Comparison of ENCODE assay signal across 1 fruit fly cellular context in the genomic region with DNA sequence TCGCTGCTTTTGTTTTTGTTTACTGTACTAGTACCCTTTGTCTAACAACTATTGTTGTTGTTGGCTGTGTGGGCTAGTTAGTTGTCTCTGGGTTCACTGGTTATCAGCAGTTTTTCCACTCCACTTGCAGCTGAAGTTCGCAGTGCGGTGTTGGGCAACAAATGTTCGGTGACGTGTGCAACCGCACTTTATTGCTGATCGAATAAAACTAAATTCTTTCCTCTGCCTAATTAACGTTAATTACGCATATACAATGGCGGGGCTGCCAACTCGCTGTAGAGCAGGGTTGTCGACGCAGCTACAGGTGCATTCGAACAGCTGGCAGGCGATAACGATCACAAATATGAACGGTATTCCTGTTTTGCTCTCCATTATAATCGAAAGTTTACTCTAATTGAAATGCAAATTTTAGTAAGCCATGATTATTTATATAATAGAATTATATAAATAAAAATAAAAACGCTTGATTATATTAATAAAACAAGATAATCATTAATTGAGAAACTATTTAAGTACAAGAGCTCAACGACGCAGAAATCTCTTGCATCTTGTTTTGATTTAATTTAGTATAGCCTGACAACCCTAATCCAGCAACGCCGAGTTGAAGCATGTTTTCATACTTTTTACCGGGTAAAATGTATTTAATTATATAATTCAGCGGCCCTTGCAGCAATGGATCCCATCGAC.
TF ChIP-seq lines count a peak whose summit lies in the region.

A gene (minus strand): TSS at position 276 of the 687 bp plus-strand sequence.
A gene (plus strand): TSS at position 566 of the 687 bp plus-strand sequence.
A gene (plus strand): TSS at position 566 of the 687 bp plus-strand sequence.

TF ChIP-seq in whole organism, embryonic, 481 proteins besides CTCF, POLR2A, EP300 and RAD21 (continued from another document and continues in another):
- TF ChIP-seq otp (GFP tag; IDR thresholded peaks at IDR 0.05; lab: Robert Waterston, UW) (peak; percentile 82), CG7372 (GFP tag; IDR thresholded peaks at IDR 0.05; lab: Robert Waterston, UW) (peak; percentile 72), CG8089 (GFP tag; optimal IDR thresholded peaks at IDR 0.05; lab: Kevin White, UChicago) (peak; percentile 35), CG14667 (GFP tag; IDR thresholded peaks at IDR 0.05; lab: Robert Waterston, UW) (peak; percentile 85), Hmr (GFP tag; optimal IDR thresholded peaks at IDR 0.05; lab: Kevin White, UChicago) (no peak), CG10209 (GFP tag; optimal IDR thresholded peaks at IDR 0.05; lab: Kevin White, UChicago) (peak; percentile 89), CG3726 (GFP tag; IDR thresholded peaks at IDR 0.05; lab: Robert Waterston, UW) (no peak), insv (GFP tag; optimal IDR thresholded peaks at IDR 0.05; lab: Kevin White, UChicago) (peak in 1 of 2 experiments; percentile 75), Adf1 (GFP tag; IDR thresholded peaks at IDR 0.05; lab: Robert Waterston, UW) (peak; percentile 49), Elba2 (GFP tag; optimal IDR thresholded peaks at IDR 0.05; lab: Kevin White, UChicago) (peak; percentile 70), CG18599 (GFP tag; optimal IDR thresholded peaks at IDR 0.05; lab: Kevin White, UChicago) (peak; percentile 93), Deaf1 (tag; optimal IDR thresholded peaks at IDR 0.05; lab: Kevin White, UChicago) (no peak), ase (GFP tag; IDR thresholded peaks at IDR 0.05; lab: Robert Waterston, UW) (peak; percentile 64; the same call in 2 of the 3 replicates), salm (tag; optimal IDR thresholded peaks at IDR 0.05; lab: Kevin White, UChicago) (peak; percentile 87), CG17328 (GFP tag; IDR thresholded peaks at IDR 0.05; lab: Robert Waterston, UW) (peak; percentile 79), sna (GFP tag; IDR thresholded peaks at IDR 0.05; lab: Robert Waterston, UW; ENCODE audit: partially characterized antibody) (0 out of 2 replicates have a peak, but pooled peaks have one; percentile 48), PHDP (tag; optimal IDR thresholded peaks at IDR 0.05; lab: Kevin White, UChicago) (peak; percentile 94), CG7786 (GFP tag; optimal IDR thresholded peaks at IDR 0.05; lab: Kevin White, UChicago) (no peak), Jarid2 (GFP tag; optimal IDR thresholded peaks at IDR 0.05; lab: Kevin White, UChicago) (no peak), Vsx1 (GFP tag; optimal IDR thresholded peaks at IDR 0.05; lab: Kevin White, UChicago) (peak; percentile 98), dysf (GFP tag; IDR thresholded peaks at IDR 0.05; lab: Robert Waterston, UW) (peak; percentile 87), grn (GFP tag; optimal IDR thresholded peaks at IDR 0.05; lab: Kevin White, UChicago) (peak; percentile 91), hb (GFP tag; IDR thresholded peaks at IDR 0.05; lab: Robert Waterston, UW; ENCODE audit: partially characterized antibody) (no peak), Atf-2 (GFP tag; optimal IDR thresholded peaks at IDR 0.05; lab: Kevin White, UChicago) (peak; percentile 26), CG1233 (GFP tag; optimal IDR thresholded peaks at IDR 0.05; lab: Kevin White, UChicago) (peak; percentile 57), Dll (GFP tag; IDR thresholded peaks at IDR 0.05; lab: Robert Waterston, UW; ENCODE audit: partially characterized antibody) (peak; percentile 60; the same call in 3 of the 4 replicates), CG11398 (GFP tag; optimal IDR thresholded peaks at IDR 0.05; lab: Kevin White, UChicago) (no peak), cwo (GFP tag; optimal IDR thresholded peaks at IDR 0.05; lab: Kevin White, UChicago) (peak; percentile 78), CG43689 (GFP tag; IDR thresholded peaks at IDR 0.05; lab: Robert Waterston, UW) (peak; percentile 60), CG11093 (GFP tag; IDR thresholded peaks at IDR 0.05; lab: Robert Waterston, UW) (peak; percentile 46; the same call in 2 of the 3 replicates), chn (GFP tag; optimal IDR thresholded peaks at IDR 0.05; lab: Kevin White, UChicago) (peak; percentile 52), CG14014 (GFP tag; IDR thresholded peaks at IDR 0.05; lab: Robert Waterston, UW) (peak; percentile 89), CkIIα-i1 (GFP tag; IDR thresholded peaks at IDR 0.05; lab: Robert Waterston, UW) (no peak), nerfin-1 (tag; optimal IDR thresholded peaks at IDR 0.05; lab: Kevin White, UChicago) (peak; percentile 81), bcd (GFP tag; optimal IDR thresholded peaks at IDR 0.05; lab: Kevin White, UChicago) (peak; percentile 77), GATAe (GFP tag; conservative IDR thresholded peaks at IDR 0.05; lab: Robert Waterston, UW) (no peak), Fer1 (GFP tag; optimal IDR thresholded peaks at IDR 0.05; lab: Kevin White, UChicago) (peak; percentile 89), HmgD (GFP tag; optimal IDR thresholded peaks at IDR 0.05; lab: Kevin White, UChicago) (no peak), CG13123 (GFP tag; optimal IDR thresholded peaks at IDR 0.05; lab: Kevin White, UChicago) (peak; percentile 74), ac (GFP tag; optimal IDR thresholded peaks at IDR 0.05; lab: Kevin White, UChicago) (peak; percentile 52), jumu (GFP tag; optimal IDR thresholded peaks at IDR 0.05; lab: Kevin White, UChicago) (peak; percentile 1), CG30020 (tag; optimal IDR thresholded peaks at IDR 0.05; lab: Kevin White, UChicago) (peak; percentile 88), Side (GFP tag; optimal IDR thresholded peaks at IDR 0.05; lab: Kevin White, UChicago) (peak; percentile 30), Aef1 (GFP tag; IDR thresholded peaks at IDR 0.05; lab: Robert Waterston, UW) (peak; percentile 76), CG9797 (GFP tag; optimal IDR thresholded peaks at IDR 0.05; lab: Kevin White, UChicago) (peak; percentile 36), Bdp1 (GFP tag; optimal IDR thresholded peaks at IDR 0.05; lab: Kevin White, UChicago) (peak; percentile 42), CoRest (tag; optimal IDR thresholded peaks at IDR 0.05; lab: Kevin White, UChicago) (peak; percentile 96), CG15479 (GFP tag; optimal IDR thresholded peaks at IDR 0.05; lab: Kevin White, UChicago) (peak; percentile 27), sr (GFP tag; IDR thresholded peaks at IDR 0.05; lab: Robert Waterston, UW) (no peak), amos (GFP tag; IDR thresholded peaks at IDR 0.05; lab: Robert Waterston, UW; ENCODE audit: partially characterized antibody) (peak; percentile 50; the same call in 1 of the 2 replicates), CG6765 (GFP tag; optimal IDR thresholded peaks at IDR 0.05; lab: Kevin White, UChicago) (peak; percentile 89), sim (GFP tag; IDR thresholded peaks at IDR 0.05; lab: Robert Waterston, UW) (0 out of 2 replicates have a peak, but pooled peaks have one; percentile 13), CG12219 (GFP tag; optimal IDR thresholded peaks at IDR 0.05; lab: Kevin White, UChicago) (peak; percentile 32), Gug (GFP tag; IDR thresholded peaks at IDR 0.05; lab: Robert Waterston, UW) (0 out of 4 replicates have a peak, but pooled peaks have one; percentile 23), CG7839 (tag; optimal IDR thresholded peaks at IDR 0.05; lab: Kevin White, UChicago) (no peak), zf30C (GFP tag; optimal IDR thresholded peaks at IDR 0.05; lab: Kevin White, UChicago) (peak; percentile 42), Atf3 (GFP tag; optimal IDR thresholded peaks at IDR 0.05; lab: Kevin White, UChicago) (peak; percentile 49), CG6683 (GFP tag; optimal IDR thresholded peaks at IDR 0.05; lab: Kevin White, UChicago) (peak; percentile 78), CG12942 (GFP tag; optimal IDR thresholded peaks at IDR 0.05; lab: Kevin White, UChicago) (peak; percentile 84), gt (GFP tag; IDR thresholded peaks at IDR 0.05; lab: Robert Waterston, UW) (peak; percentile 65), dimm (GFP tag; IDR thresholded peaks at IDR 0.05; lab: Robert Waterston, UW) (no peak), az2 (GFP tag; optimal IDR thresholded peaks at IDR 0.05; lab: Kevin White, UChicago) (peak; percentile 88), zen (tag; optimal IDR thresholded peaks at IDR 0.05; lab: Kevin White, UChicago) (peak; percentile 97), CG5180 (GFP tag; optimal IDR thresholded peaks at IDR 0.05; lab: Kevin White, UChicago) (no peak), bab2 (GFP tag; optimal IDR thresholded peaks at IDR 0.05; lab: Kevin White, UChicago) (peak; percentile 41), sens-2 (GFP tag; IDR thresholded peaks at IDR 0.05; lab: Robert Waterston, UW) (peak; percentile 43; the same call in 1 of the 2 replicates), CG11247 (GFP tag; IDR thresholded peaks at IDR 0.05; lab: Robert Waterston, UW) (peak; percentile 75), CG8944 (GFP tag; optimal IDR thresholded peaks at IDR 0.05; lab: Kevin White, UChicago) (peak; percentile 14), CG2889 (GFP tag; IDR thresholded peaks at IDR 0.05; lab: Robert Waterston, UW) (peak; percentile 71; the same call in 2 of the 3 replicates), stwl (tag; optimal IDR thresholded peaks at IDR 0.05; lab: Kevin White, UChicago) (peak; percentile 90), CG16779 (GFP tag; IDR thresholded peaks at IDR 0.05; lab: Robert Waterston, UW) (no peak), CG4424 (GFP tag; optimal IDR thresholded peaks at IDR 0.05; lab: Kevin White, UChicago) (peak; percentile 80), CG15696 (tag; optimal IDR thresholded peaks at IDR 0.05; lab: Kevin White, UChicago) (peak; percentile 89), Hand (GFP tag; optimal IDR thresholded peaks at IDR 0.05; lab: Kevin White, UChicago) (peak; percentile 74), lov (optimal IDR thresholded peaks at IDR 0.05; lab: Kevin White, UChicago) (no peak), lov (GFP tag; IDR thresholded peaks at IDR 0.05; lab: Robert Waterston, UW) (0 out of 3 replicates have a peak, but pooled peaks have one; percentile 65), mam (GFP tag; optimal IDR thresholded peaks at IDR 0.05; lab: Kevin White, UChicago) (peak; percentile 51), CG42726 (GFP tag; IDR thresholded peaks at IDR 0.05; lab: Robert Waterston, UW; ENCODE audit: partially characterized antibody) (0 out of 2 replicates have a peak, but pooled peaks have one; percentile 29), z (GFP tag; IDR thresholded peaks at IDR 0.05; lab: Robert Waterston, UW) (no peak), CG17186 (GFP tag; optimal IDR thresholded peaks at IDR 0.05; lab: Kevin White, UChicago) (peak; percentile 23), Opbp (GFP tag; IDR thresholded peaks at IDR 0.05; lab: Robert Waterston, UW; ENCODE audit: partially characterized antibody) (peak; percentile 38; the same call in 1 of the 3 replicates), CG14710 (tag; optimal IDR thresholded peaks at IDR 0.05; lab: Kevin White, UChicago) (peak; percentile 95), CG10462 (GFP tag; optimal IDR thresholded peaks at IDR 0.05; lab: Kevin White, UChicago) (peak; percentile 72), CrebB (tag; optimal IDR thresholded peaks at IDR 0.05; lab: Kevin White, UChicago) (peak; percentile 58), D19A (tag; optimal IDR thresholded peaks at IDR 0.05; lab: Kevin White, UChicago) (peak; percentile 88), Trl (optimal IDR thresholded peaks at IDR 0.05; lab: Kevin White, UChicago) (no peak), Trl (GFP tag; optimal IDR thresholded peaks at IDR 0.05; lab: Kevin White, UChicago) (peak; percentile 42), yki (optimal IDR thresholded peaks at IDR 0.05; lab: Kevin White, UChicago) (no peak), Six4 (GFP tag; optimal IDR thresholded peaks at IDR 0.05; lab: Kevin White, UChicago) (peak; percentile 77), ato (GFP tag; IDR thresholded peaks at IDR 0.05; lab: Robert Waterston, UW; ENCODE audit: partially characterized antibody) (0 out of 2 replicates have a peak, but pooled peaks have one; percentile 39), YL-1 (GFP tag; optimal IDR thresholded peaks at IDR 0.05; lab: Kevin White, UChicago) (peak; percentile 95), CG2116 (GFP tag; optimal IDR thresholded peaks at IDR 0.05; lab: Kevin White, UChicago) (peak; percentile 85), CG6175 (GFP tag; IDR thresholded peaks at IDR 0.05; lab: Robert Waterston, UW) (peak; percentile 34; the same call in 1 of the 3 replicates), odd (GFP tag; optimal IDR thresholded peaks at IDR 0.05; lab: Kevin White, UChicago) (peak; percentile 88), pan (optimal IDR thresholded peaks at IDR 0.05; lab: Kevin White, UChicago) (no peak), pan (GFP tag; optimal IDR thresholded peaks at IDR 0.05 in 1 of 2, IDR thresholded peaks at IDR 0.05 in 1 of 2) (peak in 1 of 2 experiments; percentile 87), CG15601 (tag; optimal IDR thresholded peaks at IDR 0.05; lab: Kevin White, UChicago) (peak; percentile 93), HLH4C (GFP tag; IDR thresholded peaks at IDR 0.05; lab: Robert Waterston, UW; ENCODE audit: partially characterized antibody) (peak; percentile 32; the same call in 1 of the 3 replicates), CG18619 (GFP tag; optimal IDR thresholded peaks at IDR 0.05; lab: Kevin White, UChicago) (peak; percentile 86), trh (GFP tag; optimal IDR thresholded peaks at IDR 0.05; lab: Kevin White, UChicago) (peak; percentile 32), Abd-B (GFP tag; optimal IDR thresholded peaks at IDR 0.05; lab: Kevin White, UChicago) (peak; percentile 90), bigmax (GFP tag; optimal IDR thresholded peaks at IDR 0.05; lab: Kevin White, UChicago) (no peak), Sry-δ (GFP tag; optimal IDR thresholded peaks at IDR 0.05; lab: Kevin White, UChicago) (peak; percentile 42), phol (tag; optimal IDR thresholded peaks at IDR 0.05; lab: Kevin White, UChicago) (peak; percentile 89), CG16863 (GFP tag; optimal IDR thresholded peaks at IDR 0.05; lab: Kevin White, UChicago) (no peak), tna (GFP tag; IDR thresholded peaks at IDR 0.05; lab: Robert Waterston, UW; ENCODE audit: partially characterized antibody) (no peak), CG4854 (GFP tag; optimal IDR thresholded peaks at IDR 0.05; lab: Kevin White, UChicago) (no peak), CG4282 (GFP tag; optimal IDR thresholded peaks at IDR 0.05; lab: Kevin White, UChicago) (no peak), Blimp-1 (GFP tag; optimal IDR thresholded peaks at IDR 0.05; lab: Kevin White, UChicago) (peak; percentile 90), E2f1 (GFP tag; IDR thresholded peaks at IDR 0.05; lab: Robert Waterston, UW) (peak; percentile 84), Dip2 (GFP tag; IDR thresholded peaks at IDR 0.05; lab: Robert Waterston, UW) (no peak), CG12236 (GFP tag; optimal IDR thresholded peaks at IDR 0.05; lab: Kevin White, UChicago) (no peak), btn (GFP tag; optimal IDR thresholded peaks at IDR 0.05; lab: Kevin White, UChicago) (no peak), CG17802 (tag; optimal IDR thresholded peaks at IDR 0.05; lab: Kevin White, UChicago) (peak; percentile 53), CG6791 (GFP tag; IDR thresholded peaks at IDR 0.05; lab: Robert Waterston, UW; ENCODE audit: partially characterized antibody) (0 out of 3 replicates have a peak, but pooled peaks have one; percentile 55), sima (GFP tag; optimal IDR thresholded peaks at IDR 0.05; lab: Kevin White, UChicago) (no peak), CG4328 (GFP tag; optimal IDR thresholded peaks at IDR 0.05; lab: Kevin White, UChicago) (peak; percentile 92)
